Fruit fly (Drosophila melanogaster) whole organism, embryonic: Measurements from ENCODE around the gene CG13055.

Source experiments
- Asciz ChIP-seq: fragments of 200-800 bp; sonication (Bioruptor generic); optimal IDR thresholded peaks from 2 replicates; lab custom pipeline; 2017; ENCODE audit warnings: missing biosample characterization, mild to moderate bottlenecking, missing genetic modification characterization, missing genetic modification reagents
- Bteb2 ChIP-seq: fragments of 200-800 bp; sonication (Bioruptor generic); optimal IDR thresholded peaks from 2 replicates; lab custom pipeline; 2016; ENCODE audit warnings: missing biosample characterization, missing genetic modification characterization
- CG1024 ChIP-seq: fragments of 200-800 bp; sonication (Bioruptor generic); IDR thresholded peaks from 2 replicates; pipeline ENCODE4 v1.3.6; 2022; ENCODE audit warnings: missing biosample characterization, missing genetic modification characterization
- CG10431 ChIP-seq: fragments of 200-800 bp; sonication (Bioruptor generic); optimal IDR thresholded peaks from 3 replicates; lab custom pipeline; 2018; ENCODE audit warnings: missing biosample characterization, mild to moderate bottlenecking, missing genetic modification characterization
- CG12942 ChIP-seq: fragments of 200-800 bp; sonication (Bioruptor generic); optimal IDR thresholded peaks from 3 replicates; lab custom pipeline; 2016; ENCODE audit warnings: missing biosample characterization, missing genetic modification characterization
- CG13894 ChIP-seq: fragments of 200-800 bp; sonication (Bioruptor generic); optimal IDR thresholded peaks from 3 replicates; lab custom pipeline; 2018; ENCODE audit warnings: missing biosample characterization, mild to moderate bottlenecking, missing genetic modification characterization, moderate library complexity
- CG15601 ChIP-seq: fragments of 200-800 bp; sonication (Bioruptor generic); optimal IDR thresholded peaks from 3 replicates; lab custom pipeline; 2019; ENCODE audit warnings: missing biosample characterization, mild to moderate bottlenecking, missing genetic modification characterization, moderate library complexity
- CG15696 ChIP-seq: fragments of 200-800 bp; sonication (Bioruptor generic); optimal IDR thresholded peaks from 2 replicates; lab custom pipeline; 2019; ENCODE audit warnings: missing biosample characterization, mild to moderate bottlenecking, missing genetic modification characterization, moderate library complexity
- CG1602 ChIP-seq: fragments of 200-800 bp; sonication (Bioruptor generic); optimal IDR thresholded peaks from 3 replicates; lab custom pipeline; 2016; ENCODE audit warnings: missing biosample characterization, missing genetic modification characterization
- CG17568 ChIP-seq: fragments of 200-800 bp; sonication (Bioruptor generic); optimal IDR thresholded peaks from 2 replicates; lab custom pipeline; 2018; ENCODE audit warnings: missing biosample characterization, mild to moderate bottlenecking, missing genetic modification characterization, moderate library complexity
- CG17912 ChIP-seq: fragments of 200-800 bp; sonication (Bioruptor generic); optimal IDR thresholded peaks from 2 replicates; lab custom pipeline; 2018; ENCODE audit warnings: missing biosample characterization, mild to moderate bottlenecking, missing genetic modification characterization
- CG31365 ChIP-seq: fragments of 200-800 bp; sonication (Bioruptor generic); optimal IDR thresholded peaks from 2 replicates; lab custom pipeline; 2018; ENCODE audit warnings: missing biosample characterization, mild to moderate bottlenecking, missing genetic modification characterization
- CG32532 ChIP-seq: fragments of 200-800 bp; sonication (Bioruptor generic); IDR thresholded peaks from 2 replicates; pipeline ENCODE4 v1.3.6; 2022; ENCODE audit warnings: missing biosample characterization, missing genetic modification characterization
- CG4424 ChIP-seq: fragments of 200-800 bp; sonication (Bioruptor generic); optimal IDR thresholded peaks from 3 replicates; lab custom pipeline; 2016; ENCODE audit warnings: missing biosample characterization, missing genetic modification characterization
- CG5245 ChIP-seq: fragments of 200-800 bp; sonication (Bioruptor generic); optimal IDR thresholded peaks from 3 replicates; lab custom pipeline; 2016; ENCODE audit warnings: missing biosample characterization, missing genetic modification characterization
- CG7271 ChIP-seq: fragments of 200-800 bp; sonication (Bioruptor generic); optimal IDR thresholded peaks from 2 replicates; lab custom pipeline; 2018; ENCODE audit warnings: missing biosample characterization, mild to moderate bottlenecking, missing genetic modification characterization, moderate library complexity
- Camta ChIP-seq: fragments of 200-800 bp; sonication (Bioruptor generic); optimal IDR thresholded peaks from 2 replicates; lab custom pipeline; 2016; ENCODE audit warnings: missing biosample characterization, missing genetic modification characterization
- CoRest ChIP-seq: fragments of 200-800 bp; sonication (Bioruptor generic); optimal IDR thresholded peaks from 3 replicates; lab custom pipeline; 2018; ENCODE audit warnings: missing biosample characterization, mild to moderate bottlenecking, missing genetic modification characterization, moderate library complexity
- D ChIP-seq, 2 experiments: fragments of 200-800 bp in 1 of 2; fragments of >200 bp in 1 of 2; sonication (Bioruptor generic) in 1 of 2; optimal IDR thresholded peaks; 2 replicates in 1 of 2; 3 replicates in 1 of 2; lab custom pipeline; 2017; ENCODE audit warnings: mild to moderate bottlenecking in 1 of 2, missing biosample characterization in 1 of 2, missing genetic modification characterization in 1 of 2, missing genetic modification reagents in 1 of 2
- Dbx ChIP-seq: fragments of 200-800 bp; sonication (Bioruptor generic); IDR thresholded peaks from 3 replicates; pipeline ENCODE4 v1.3.6; 2022; ENCODE audit warnings: missing biosample characterization, missing genetic modification characterization
- HLH4C ChIP-seq: fragments of 200-800 bp; sonication (Bioruptor generic); IDR thresholded peaks from 3 replicates; pipeline ENCODE4 v1.3.6; 2022; ENCODE audit warnings: missing biosample characterization, missing genetic modification characterization; ENCODE audit not compliant: partially characterized antibody
- Hr39 ChIP-seq: fragments of >200 bp; optimal IDR thresholded peaks from 2 replicates; lab custom pipeline; 2017
- Jarid2 ChIP-seq: fragments of 200-800 bp; sonication (Bioruptor generic); optimal IDR thresholded peaks from 3 replicates; lab custom pipeline; 2017; ENCODE audit warnings: mild to moderate bottlenecking, missing biosample characterization, missing genetic modification reagents, missing genetic modification characterization
- MTF-1 ChIP-seq: fragments of 200-800 bp; sonication (Bioruptor generic); optimal IDR thresholded peaks from 2 replicates; lab custom pipeline; 2018; ENCODE audit warnings: missing biosample characterization, mild to moderate bottlenecking, missing genetic modification characterization, borderline replicate concordance
- NC2α ChIP-seq: fragments of 200-800 bp; sonication (Bioruptor generic); optimal IDR thresholded peaks from 2 replicates; lab custom pipeline; 2016; ENCODE audit warnings: missing biosample characterization, missing genetic modification characterization
- Opbp ChIP-seq: fragments of 200-800 bp; sonication (Bioruptor generic); IDR thresholded peaks from 3 replicates; pipeline ENCODE4 v1.3.6; 2022; ENCODE audit warnings: missing biosample characterization, missing genetic modification characterization; ENCODE audit not compliant: partially characterized antibody
- Xrp1 ChIP-seq: fragments of 200-800 bp; sonication (Bioruptor generic); IDR thresholded peaks from 2 replicates; pipeline ENCODE4 v1.3.6; 2022; ENCODE audit warnings: missing biosample characterization, missing genetic modification characterization
- bowl ChIP-seq: fragments of 200-800 bp; sonication (Bioruptor generic); IDR thresholded peaks from 2 replicates; pipeline ENCODE4 v1.3.6; 2022; ENCODE audit warnings: missing biosample characterization, missing genetic modification characterization
- btn ChIP-seq: fragments of 200-800 bp; sonication (Bioruptor generic); optimal IDR thresholded peaks from 2 replicates; lab custom pipeline; 2016; ENCODE audit warnings: missing biosample characterization, missing genetic modification characterization
- cad ChIP-seq: fragments of >200 bp; optimal IDR thresholded peaks from 2 replicates; lab custom pipeline; 2017; ENCODE audit warnings: missing biosample characterization, missing genetic modification characterization
- cato ChIP-seq: fragments of 200-800 bp; sonication (Bioruptor generic); optimal IDR thresholded peaks from 2 replicates; lab custom pipeline; 2016; ENCODE audit warnings: missing biosample characterization, missing genetic modification characterization, borderline replicate concordance
- cg ChIP-seq: fragments of 200-800 bp; sonication (Bioruptor generic); optimal IDR thresholded peaks from 3 replicates; lab custom pipeline; 2019; ENCODE audit warnings: missing biosample characterization, mild to moderate bottlenecking, missing genetic modification characterization, moderate library complexity
- chinmo ChIP-seq: fragments of 200-800 bp; sonication (Bioruptor generic); IDR thresholded peaks from 4 replicates; pipeline ENCODE4 v1.3.6; 2022; ENCODE audit warnings: missing biosample characterization, missing genetic modification characterization; ENCODE audit not compliant: partially characterized antibody
- ci ChIP-seq: fragments of 200-800 bp; sonication (Bioruptor generic); IDR thresholded peaks from 3 replicates; pipeline ENCODE4 v1.3.6; 2022; ENCODE audit warnings: missing biosample characterization, missing genetic modification characterization
- crol ChIP-seq: fragments of 200-800 bp; sonication (Bioruptor generic); IDR thresholded peaks from 2 replicates; pipeline ENCODE4 v1.3.6; 2022; ENCODE audit warnings: missing biosample characterization, missing genetic modification characterization
- cwo ChIP-seq: fragments of 200-800 bp; sonication (Bioruptor generic); optimal IDR thresholded peaks from 3 replicates; lab custom pipeline; 2017; ENCODE audit warnings: missing biosample characterization, missing genetic modification characterization, mild to moderate bottlenecking, moderate library complexity, missing genetic modification reagents
- ems ChIP-seq: fragments of 200-800 bp; sonication (Bioruptor generic); optimal IDR thresholded peaks from 3 replicates; lab custom pipeline; 2016; ENCODE audit warnings: missing biosample characterization, missing genetic modification characterization
- eve ChIP-seq, 2 experiments: fragments of >200 bp; optimal IDR thresholded peaks; 2 replicates each; lab custom pipeline; 2017; ENCODE audit warnings: missing biosample characterization in 2 of 2, missing genetic modification characterization in 2 of 2
- gce ChIP-seq: fragments of 200-800 bp; sonication (Bioruptor generic); IDR thresholded peaks from 3 replicates; pipeline ENCODE4 v1.3.6; 2022; ENCODE audit warnings: missing biosample characterization, missing genetic modification characterization
- gsb-n ChIP-seq: fragments of 200-800 bp; sonication (Bioruptor generic); optimal IDR thresholded peaks from 3 replicates; lab custom pipeline; 2018; ENCODE audit warnings: missing biosample characterization, mild to moderate bottlenecking, missing genetic modification characterization
- onecut ChIP-seq: fragments of 200-800 bp; sonication (Bioruptor generic); IDR thresholded peaks from 2 replicates; pipeline ENCODE4 v1.3.6; 2022; ENCODE audit warnings: missing biosample characterization, missing genetic modification characterization
- org-1 ChIP-seq: fragments of 200-800 bp; sonication (Bioruptor generic); optimal IDR thresholded peaks from 2 replicates; lab custom pipeline; 2017; ENCODE audit warnings: missing biosample characterization, missing genetic modification characterization
- pb ChIP-seq: fragments of 200-800 bp; sonication (Bioruptor generic); optimal IDR thresholded peaks from 3 replicates; lab custom pipeline; 2016; ENCODE audit warnings: missing biosample characterization, missing genetic modification characterization
- ro ChIP-seq: fragments of 200-800 bp; sonication (Bioruptor generic); IDR thresholded peaks from 2 replicates; pipeline ENCODE4 v1.3.6; 2022; ENCODE audit warnings: missing biosample characterization, missing genetic modification characterization
- ssp ChIP-seq: fragments of 200-800 bp; sonication (Bioruptor generic); IDR thresholded peaks from 2 replicates; pipeline ENCODE4 v1.3.6; 2022; ENCODE audit warnings: missing biosample characterization, missing genetic modification characterization
- toy ChIP-seq: fragments of 200-800 bp; sonication (Bioruptor generic); IDR thresholded peaks from 2 replicates; pipeline ENCODE4 v1.3.6; 2022; ENCODE audit warnings: missing biosample characterization, missing genetic modification characterization
- unc-4 ChIP-seq: fragments of 200-800 bp; sonication (Bioruptor generic); IDR thresholded peaks from 2 replicates; pipeline ENCODE4 v1.3.6; 2022; ENCODE audit warnings: missing biosample characterization, missing genetic modification characterization; ENCODE audit not compliant: partially characterized antibody
- vnd ChIP-seq: fragments of 200-800 bp; sonication (Bioruptor generic); IDR thresholded peaks from 3 replicates; pipeline ENCODE4 v1.3.6; 2022; ENCODE audit warnings: missing biosample characterization, missing genetic modification characterization; ENCODE audit not compliant: partially characterized antibody
- wdn ChIP-seq: fragments of 200-800 bp; sonication (Bioruptor generic); IDR thresholded peaks from 2 replicates; pipeline ENCODE4 v1.3.6; 2022; ENCODE audit warnings: missing biosample characterization, missing genetic modification characterization
- zfh1 ChIP-seq: fragments of 200-800 bp; sonication (Bioruptor generic); IDR thresholded peaks from 3 replicates; pipeline ENCODE4 v1.3.6; 2022; ENCODE audit warnings: missing biosample characterization, missing genetic modification characterization

CG13055 gene

DNA sequence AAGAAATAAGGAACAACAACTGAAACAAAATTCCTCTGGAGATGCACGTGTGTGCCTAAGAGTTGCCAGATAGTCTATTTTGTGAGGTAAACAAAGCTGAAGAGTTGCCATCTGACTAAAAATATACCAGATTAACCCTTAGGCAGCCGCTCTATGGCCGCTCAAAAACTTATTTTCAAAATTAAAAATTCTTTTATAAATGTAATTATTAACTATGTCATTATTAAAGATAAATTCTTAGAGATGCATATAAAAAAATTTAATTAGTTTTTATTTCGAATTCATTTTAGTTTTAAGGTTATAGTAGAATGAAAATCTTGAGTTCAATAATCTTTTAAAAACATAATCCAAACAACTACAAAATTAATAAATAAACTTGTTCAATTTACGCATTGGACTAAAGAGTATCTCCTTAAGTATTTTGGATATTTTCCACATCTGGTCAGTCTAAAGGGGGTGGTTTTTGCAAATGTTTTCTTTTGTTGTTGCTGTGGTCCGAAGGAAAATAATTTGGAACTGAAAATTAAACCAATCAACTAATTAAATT is 23.4 kb downstream of the CG13055 start, which contains the start of gene Tmx3 (continued):
- TF ChIP-seq Xrp1 (GFP tag; lab: Robert Waterston, UW) (peak; percentile 90), Opbp (GFP tag; lab: Robert Waterston, UW) (no peak), Asciz (peak; percentile 30), CG10431 (peak; percentile 59), CG7271 (tag; lab: Kevin White, UChicago) (peak; percentile 52), CG15601 (tag; lab: Kevin White, UChicago) (no peak), D (optimal IDR thresholded peaks at IDR 0.05; lab: Kevin White, UChicago) (no peak), D (GFP tag; optimal IDR thresholded peaks at IDR 0.05; lab: Kevin White, UChicago) (peak; percentile 68), cwo (GFP tag; lab: Kevin White, UChicago) (peak; percentile 90), CG32532 (peak; percentile 96), ci (GFP tag; lab: Robert Waterston, UW) (peak; percentile 93), Hr39 (lab: Kevin White, UChicago) (no peak), bowl (peak; percentile 58; the same call in 1 of the 2 replicates), CG31365 (tag; lab: Kevin White, UChicago) (no peak), eve (GFP tag; optimal IDR thresholded peaks at IDR 0.05; lab: Kevin White, UChicago) (no peak), CG5245 (GFP tag; lab: Kevin White, UChicago) (peak; percentile 57), CG4424 (GFP tag; lab: Kevin White, UChicago) (peak; percentile 87), cad (GFP tag; lab: Kevin White, UChicago) (no peak), pb (GFP tag; lab: Kevin White, UChicago) (no peak), NC2α (GFP tag; lab: Kevin White, UChicago) (no peak), crol (GFP tag; lab: Robert Waterston, UW) (0 out of 2 replicates have a peak, but pooled peaks have one; percentile 20), gce (GFP tag; lab: Robert Waterston, UW) (peak; percentile 76; the same call in 2 of the 3 replicates), org-1 (GFP tag; lab: Kevin White, UChicago) (peak; percentile 31), CG12942 (GFP tag; lab: Kevin White, UChicago) (peak; percentile 89), cato (GFP tag; lab: Kevin White, UChicago) (peak; percentile 73), ems (GFP tag; lab: Kevin White, UChicago) (peak; percentile 57), wdn (GFP tag; lab: Robert Waterston, UW) (peak; percentile 88), CG17912 (GFP tag; lab: Kevin White, UChicago) (no peak), chinmo (no peak), CG17568 (no peak), toy (GFP tag; lab: Robert Waterston, UW) (peak; percentile 72; the same call in 1 of the 2 replicates), MTF-1 (GFP tag; lab: Kevin White, UChicago) (no peak), Jarid2 (GFP tag; lab: Kevin White, UChicago) (no peak), ssp (GFP tag; lab: Robert Waterston, UW) (peak; percentile 88), zfh1 (GFP tag; lab: Robert Waterston, UW) (peak; percentile 88), Camta (GFP tag; lab: Kevin White, UChicago) (peak; percentile 20), CoRest (peak; percentile 95), cg (GFP tag; lab: Kevin White, UChicago) (no peak), CG13894 (tag; lab: Kevin White, UChicago) (no peak), ro (GFP tag; lab: Robert Waterston, UW) (peak; percentile 85), CG15696 (tag; lab: Kevin White, UChicago) (peak; percentile 89), HLH4C (GFP tag; lab: Robert Waterston, UW) (no peak), vnd (no peak), Dbx (GFP tag; lab: Robert Waterston, UW) (peak; percentile 95), CG1602 (GFP tag; lab: Kevin White, UChicago) (peak; percentile 90), CG1024 (GFP tag; lab: Robert Waterston, UW) (peak; percentile 88), btn (GFP tag; lab: Kevin White, UChicago) (no peak), gsb-n (tag; lab: Kevin White, UChicago) (peak; percentile 85), onecut (GFP tag; lab: Robert Waterston, UW) (peak; percentile 67), Bteb2 (GFP tag; lab: Kevin White, UChicago) (peak; percentile 48), unc-4 (no peak)
